Worm (Caenorhabditis elegans): ENCODE data around the gene grl-21.

The grl-21 gene

ce11 chrIV:10778582-10778981, 41.3 kb downstream of the grl-21 start:
- no peak for TF ChIP-seq T20F7.1 (GFP tag; optimal IDR thresholded peaks at IDR 0.05)
- no peak for TF ChIP-seq pqm-1 (tag; optimal IDR thresholded peaks at IDR 0.05)
- peak; percentile 86 for TF ChIP-seq T26A8.4 (GFP tag; IDR thresholded peaks at IDR 0.05)
- TF ChIP-seq nhr-42 (GFP tag; IDR thresholded peaks at IDR 0.05) = 0 out of 2 replicates have a peak, but pooled peaks have one; percentile 39
- TF ChIP-seq ctbp-1 (GFP tag; IDR thresholded peaks at IDR 0.05) = peak; percentile 57; the same call in 1 of the 2 replicates
- TF ChIP-seq aha-1 (tag) = no peak
- 0 out of 2 replicates have a peak, but pooled peaks have one; percentile 55 for TF ChIP-seq zfp-3 (GFP tag; conservative IDR thresholded peaks at IDR 0.05)
- TF ChIP-seq ceh-82 (tag; optimal IDR thresholded peaks at IDR 0.05) = no peak
- TF ChIP-seq daf-12 (tag; optimal IDR thresholded peaks at IDR 0.05) = no peak
- TF ChIP-seq madf-9 (GFP tag; conservative IDR thresholded peaks at IDR 0.05) = 0 out of 2 replicates have a peak, but pooled peaks have one; percentile 17
- peak; percentile 19 for TF ChIP-seq nhr-25 (tag; optimal IDR thresholded peaks at IDR 0.05; ENCODE audit: borderline replicate concordance, insufficient read depth)
- no peak for TF ChIP-seq lir-3 (tag; optimal IDR thresholded peaks at IDR 0.05)
- TF ChIP-seq nhr-6 (tag; optimal IDR thresholded peaks at IDR 0.05) = no peak
- 0 out of 2 replicates have a peak, but pooled peaks have one; percentile 29 for TF ChIP-seq arid-1 (GFP tag; conservative IDR thresholded peaks at IDR 0.05)
- peak; percentile 38 for TF ChIP-seq nhr-237 (tag; optimal IDR thresholded peaks at IDR 0.05)
- TF ChIP-seq lim-7 (GFP tag; IDR thresholded peaks at IDR 0.05) = 0 out of 2 replicates have a peak, but pooled peaks have one; percentile 28
- TF ChIP-seq nhr-77 (tag; optimal IDR thresholded peaks at IDR 0.05) = no peak
- no peak for TF ChIP-seq D1046.2 (GFP tag; IDR thresholded peaks at IDR 0.05)
- peak in 1 of 2 experiments; percentile 26 for TF ChIP-seq lsy-2 (tag; optimal IDR thresholded peaks at IDR 0.05)
- TF ChIP-seq nhr-102 (tag; optimal IDR thresholded peaks at IDR 0.05) = peak; percentile 8
- TF ChIP-seq unc-39 (tag; optimal IDR thresholded peaks at IDR 0.05) = no peak
- TF ChIP-seq vab-7 (GFP tag; IDR thresholded peaks at IDR 0.05) = no peak
- no peak for TF ChIP-seq ceh-20 (GFP tag; IDR thresholded peaks at IDR 0.05)
- TF ChIP-seq lin-38 (GFP tag; IDR thresholded peaks at IDR 0.05) = 0 out of 2 replicates have a peak, but pooled peaks have one; percentile 12
- TF ChIP-seq mep-1 (tag; optimal IDR thresholded peaks at IDR 0.05) = peak; percentile 22
- no peak for TF ChIP-seq tag-97 (GFP tag; IDR thresholded peaks at IDR 0.05)

DNA sequence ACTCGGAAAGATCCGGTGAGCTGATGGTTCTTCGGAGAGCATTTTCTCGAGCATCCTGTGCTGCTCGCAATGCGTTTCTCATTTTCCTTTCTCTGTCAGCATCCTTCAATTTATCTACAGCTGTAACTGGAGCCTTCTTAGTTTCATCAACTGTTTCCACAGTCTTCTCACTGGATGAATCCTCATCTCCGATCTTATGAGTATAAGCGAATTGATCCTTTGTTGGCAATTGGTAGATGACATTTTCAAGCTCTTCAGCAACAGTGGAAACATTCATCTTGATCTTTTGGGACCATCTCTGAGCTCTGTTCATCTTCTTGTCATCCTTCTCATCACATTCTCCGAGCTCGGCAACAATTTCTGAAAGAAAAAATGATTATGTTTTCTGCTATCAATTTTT, 42.1 kb downstream of the grl-21 start:
- peak; percentile 92 for TF ChIP-seq aha-1 (tag)
- no peak for TF ChIP-seq arid-1 (GFP tag; conservative IDR thresholded peaks at IDR 0.05)

DNA sequence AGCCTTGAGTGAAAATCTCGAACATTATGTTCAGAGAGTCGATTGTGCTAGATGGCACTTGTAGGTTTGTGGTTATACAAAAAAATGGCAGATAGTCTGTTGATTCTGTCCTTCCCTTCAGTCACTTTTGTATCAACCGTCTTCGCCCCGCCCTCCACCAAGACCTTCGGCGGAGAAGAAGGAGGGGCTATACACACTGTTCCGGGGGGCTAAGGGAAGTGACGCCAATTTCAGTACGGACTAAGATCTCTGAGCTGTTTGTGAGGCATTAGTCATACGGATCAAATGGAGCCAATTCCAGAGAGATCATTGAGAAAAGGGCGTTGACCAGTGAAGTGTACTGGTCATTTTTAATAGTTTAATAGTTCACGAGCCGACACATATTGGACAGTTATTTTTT, 43.3 kb downstream of the grl-21 start, which contains the start of gene swt-3:
Gene swt-3 (minus strand): TSS at position 101 of the 400 bp plus-strand sequence.
- TF ChIP-seq ceh-28 (tag; optimal IDR thresholded peaks at IDR 0.05) (no peak), aha-1 (tag) (peak; percentile 44), unc-62 (GFP tag; optimal IDR thresholded peaks at IDR 0.05 in 1 of 2) (peak in 1 of 2 experiments; percentile 42), unc-62 (tag; optimal IDR thresholded peaks at IDR 0.05) (no peak), mxl-2 (GFP tag; conservative IDR thresholded peaks at IDR 0.05) (peak; percentile 64; the same call in 1 of the 2 replicates), ztf-7 (tag; optimal IDR thresholded peaks at IDR 0.05) (no peak), dve-1 (tag; optimal IDR thresholded peaks at IDR 0.05; ENCODE audit: insufficient read depth) (no peak)

ce11 chrIV:10781346-10781745, 44.1 kb downstream of the grl-21 start:
- TF ChIP-seq aha-1 (tag) (peak; percentile 60), nhr-42 (GFP tag; IDR thresholded peaks at IDR 0.05) (no peak)

DNA sequence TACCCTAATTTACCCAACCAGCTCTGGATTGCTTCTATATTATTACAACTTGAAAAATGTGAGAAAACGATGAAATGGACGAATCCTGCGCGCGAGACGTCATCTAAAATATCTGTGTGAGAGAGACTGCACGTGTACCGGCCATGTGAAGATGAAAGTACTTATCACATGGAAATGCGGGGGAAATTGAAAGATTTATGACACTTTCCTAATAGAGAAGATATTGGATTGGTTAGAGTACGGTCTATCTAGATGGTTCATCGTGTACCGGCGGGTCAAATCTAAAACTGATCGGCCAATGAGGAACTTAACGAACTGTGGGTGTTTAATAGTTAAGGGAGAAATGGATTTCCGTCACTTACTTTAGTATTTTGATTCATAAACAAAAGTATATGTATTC, 44.7 kb downstream of the grl-21 start:
- TF ChIP-seq fkh-10 (GFP tag; optimal IDR thresholded peaks at IDR 0.05) = no peak
- no peak for TF ChIP-seq nhr-11 (tag; optimal IDR thresholded peaks at IDR 0.05)
- TF ChIP-seq lim-7 (GFP tag; IDR thresholded peaks at IDR 0.05) = no peak
- 0 out of 2 replicates have a peak, but pooled peaks have one; percentile 40 for TF ChIP-seq ceh-20 (GFP tag; IDR thresholded peaks at IDR 0.05)
- no peak for TF ChIP-seq F44E2.7 (GFP tag; IDR thresholded peaks at IDR 0.05)
- TF ChIP-seq F37D6.2 (tag; optimal IDR thresholded peaks at IDR 0.05) = no peak
- TF ChIP-seq ceh-44 (GFP tag; IDR thresholded peaks at IDR 0.05) = no peak
- no peak for TF ChIP-seq unc-130 (GFP tag; optimal IDR thresholded peaks at IDR 0.05)
- peak in 1 of 2 experiments; percentile 87 for TF ChIP-seq mdl-1 (tag; optimal IDR thresholded peaks at IDR 0.05)
- peak; percentile 38 for TF ChIP-seq dmd-6 (GFP tag; IDR thresholded peaks at IDR 0.05)
- no peak for TF ChIP-seq jun-1 (tag; optimal IDR thresholded peaks at IDR 0.05)
- TF ChIP-seq ceh-62 (tag; optimal IDR thresholded peaks at IDR 0.05) = no peak
- no peak for TF ChIP-seq nhr-10 (tag; optimal IDR thresholded peaks at IDR 0.05)
- TF ChIP-seq duxl-1 (tag; optimal IDR thresholded peaks at IDR 0.05; ENCODE audit: poor library complexity) = no peak
- no peak for TF ChIP-seq fos-1 (tag; optimal IDR thresholded peaks at IDR 0.05)
- no peak for TF ChIP-seq lin-1 (GFP tag; IDR thresholded peaks at IDR 0.05)
